Worm (Caenorhabditis elegans) whole organism, young adult: Measurements from ENCODE around the gene crb-3.

Experiments
- C06A6.2 ChIP-seq: fragments of 200-800 bp; sonication (Bioruptor generic); conservative IDR thresholded peaks from 2 replicates; pipeline ENCODE4 v1.3.6; 2022; ENCODE audit warnings: missing genetic modification characterization, missing compliant biosample characterization
- F23B12.7 ChIP-seq: sonication (generic microtip); optimal IDR thresholded peaks from 2 replicates; lab custom pipeline; 2017; ENCODE audit warnings: missing genetic modification characterization, mild to moderate bottlenecking, missing compliant biosample characterization, antibody characterized with exemption, moderate library complexity; ENCODE audit not compliant: insufficient read depth
- F52B5.7 ChIP-seq: sonication (generic microtip); optimal IDR thresholded peaks from 2 replicates; lab custom pipeline; 2016; ENCODE audit warnings: mild to moderate bottlenecking, missing genetic modification characterization, missing compliant biosample characterization
- F55B11.4 ChIP-seq: sonication (generic microtip); optimal IDR thresholded peaks from 2 replicates; lab custom pipeline; 2016; ENCODE audit warnings: missing compliant biosample characterization, missing genetic modification characterization, borderline replicate concordance; ENCODE audit not compliant: insufficient read depth
- F57C9.4 ChIP-seq: sonication (generic microtip); optimal IDR thresholded peaks from 2 replicates; lab custom pipeline; 2017; ENCODE audit warnings: mild to moderate bottlenecking, missing genetic modification characterization, missing compliant biosample characterization
- T07F8.4 ChIP-seq: sonication (generic microtip); optimal IDR thresholded peaks from 2 replicates; lab custom pipeline; 2016; ENCODE audit warnings: mild to moderate bottlenecking, missing genetic modification characterization, moderate library complexity, missing compliant biosample characterization
- T26A5.8 ChIP-seq: sonication (generic microtip); optimal IDR thresholded peaks from 2 replicates; lab custom pipeline; 2016; ENCODE audit warnings: missing genetic modification characterization, missing compliant biosample characterization
- Y53G8AR.9 ChIP-seq: fragments of 200-800 bp; sonication (Bioruptor generic); conservative IDR thresholded peaks from 2 replicates; pipeline ENCODE4 v1.3.6; 2022; ENCODE audit warnings: missing genetic modification reagents, missing genetic modification characterization, missing compliant biosample characterization
- Y67H2A.10 ChIP-seq: fragments of 200-800 bp; sonication (Bioruptor generic); conservative IDR thresholded peaks from 2 replicates; pipeline ENCODE4 v1.3.6; 2022; ENCODE audit warnings: missing genetic modification reagents, missing genetic modification characterization, missing compliant biosample characterization
- Y79H2A.3 ChIP-seq: fragments of 200-800 bp; sonication (Bioruptor generic); conservative IDR thresholded peaks from 2 replicates; pipeline ENCODE4 v1.3.6; 2022; ENCODE audit warnings: missing genetic modification reagents, missing genetic modification characterization, missing compliant biosample characterization
- ZK185.1 ChIP-seq: sonication (generic microtip); optimal IDR thresholded peaks from 2 replicates; lab custom pipeline; 2016; ENCODE audit warnings: mild to moderate bottlenecking, missing genetic modification characterization, missing compliant biosample characterization; ENCODE audit not compliant: poor library complexity, severe bottlenecking
- athp-1 ChIP-seq: sonication (generic microtip); optimal IDR thresholded peaks from 2 replicates; lab custom pipeline; 2017; ENCODE audit warnings: mild to moderate bottlenecking, missing genetic modification characterization, missing compliant biosample characterization
- attf-5 ChIP-seq: fragments of 200-800 bp; sonication (Bioruptor generic); optimal IDR thresholded peaks from 2 replicates; lab custom pipeline; 2018; ENCODE audit warnings: mild to moderate bottlenecking, missing genetic modification characterization, missing compliant biosample characterization
- ceh-27 ChIP-seq: fragments of 200-800 bp; sonication (Bioruptor generic); optimal IDR thresholded peaks from 2 replicates; lab custom pipeline; 2018; ENCODE audit warnings: mild to moderate bottlenecking, missing genetic modification characterization, moderate library complexity, missing compliant biosample characterization
- ceh-40 ChIP-seq: fragments of 200-800 bp; sonication (Bioruptor generic); IDR thresholded peaks from 2 replicates; pipeline ENCODE4 v1.3.6; 2022; ENCODE audit warnings: missing genetic modification characterization, missing compliant biosample characterization
- chd-7 ChIP-seq: sonication (generic microtip); optimal IDR thresholded peaks from 2 replicates; lab custom pipeline; 2016; ENCODE audit warnings: mild to moderate bottlenecking, missing genetic modification characterization, moderate library complexity, missing compliant biosample characterization
- die-1 ChIP-seq: sonication (generic microtip); optimal IDR thresholded peaks from 2 replicates; lab custom pipeline; 2016; ENCODE audit warnings: missing genotype, mild to moderate bottlenecking, missing genetic modification characterization, missing compliant biosample characterization
- dpff-1 ChIP-seq: sonication (generic microtip); optimal IDR thresholded peaks from 2 replicates; lab custom pipeline; 2017; ENCODE audit warnings: mild to moderate bottlenecking, missing genetic modification characterization, missing compliant biosample characterization
- egl-44 ChIP-seq: fragments of 200-800 bp; sonication (Bioruptor generic); IDR thresholded peaks from 2 replicates; pipeline ENCODE4 v1.3.6; 2022; ENCODE audit warnings: missing genetic modification reagents, missing genetic modification characterization, missing compliant biosample characterization
- egrh-3 ChIP-seq: fragments of 200-800 bp; sonication (Bioruptor generic); IDR thresholded peaks from 2 replicates; pipeline ENCODE4 v1.3.6; 2022; ENCODE audit warnings: missing genetic modification reagents, missing genetic modification characterization, missing compliant biosample characterization
- ets-4 ChIP-seq: fragments of 200-800 bp; sonication (Bioruptor generic); optimal IDR thresholded peaks from 2 replicates; lab custom pipeline; 2018; ENCODE audit warnings: mild to moderate bottlenecking, missing genetic modification characterization, missing compliant biosample characterization
- him-1 ChIP-seq: sonication (generic microtip); optimal IDR thresholded peaks from 2 replicates; lab custom pipeline; 2016; ENCODE audit warnings: missing genotype, missing genetic modification reagents, missing genetic modification characterization, missing compliant biosample characterization
- hlh-12 ChIP-seq: sonication (generic microtip); optimal IDR thresholded peaks from 2 replicates; lab custom pipeline; 2016; ENCODE audit warnings: missing genetic modification characterization, missing compliant biosample characterization
- hrde-1 ChIP-seq: sonication (generic microtip); optimal IDR thresholded peaks from 2 replicates; lab custom pipeline; 2016; ENCODE audit warnings: missing genetic modification characterization, mild to moderate bottlenecking, missing compliant biosample characterization, moderate library complexity, missing genotype, missing genetic modification reagents, borderline replicate concordance
- hsf-1 ChIP-seq: fragments of 200-800 bp; sonication (Bioruptor generic); IDR thresholded peaks from 2 replicates; pipeline ENCODE4 v1.3.6; 2022; ENCODE audit warnings: missing genetic modification reagents, missing genetic modification characterization, missing compliant biosample characterization
- lsy-27 ChIP-seq: sonication (generic microtip); optimal IDR thresholded peaks from 2 replicates; lab custom pipeline; 2017; ENCODE audit warnings: missing genetic modification characterization, mild to moderate bottlenecking, missing compliant biosample characterization, antibody characterized with exemption, missing genotype, borderline replicate concordance; ENCODE audit not compliant: insufficient read depth
- madf-10 ChIP-seq: sonication (generic microtip); optimal IDR thresholded peaks from 2 replicates; lab custom pipeline; 2016; ENCODE audit warnings: mild to moderate bottlenecking, missing genetic modification characterization, missing compliant biosample characterization
- mcd-1 ChIP-seq: fragments of 200-800 bp; sonication (Bioruptor generic); IDR thresholded peaks from 2 replicates; pipeline ENCODE4 v1.3.6; 2022; ENCODE audit warnings: missing genetic modification reagents, missing genetic modification characterization, missing compliant biosample characterization
- mxl-1 ChIP-seq: sonication (generic microtip); optimal IDR thresholded peaks from 2 replicates; lab custom pipeline; 2016; ENCODE audit warnings: missing genetic modification characterization, missing compliant biosample characterization
- nfya-1 ChIP-seq: sonication (generic microtip); optimal IDR thresholded peaks from 2 replicates; lab custom pipeline; 2017; ENCODE audit warnings: antibody characterized with exemption, missing compliant biosample characterization, missing genetic modification characterization, borderline replicate concordance; ENCODE audit not compliant: insufficient read depth
- nfyb-1 ChIP-seq: fragments of 200-800 bp; sonication (Bioruptor generic); IDR thresholded peaks from 2 replicates; pipeline ENCODE4 v1.3.6; 2022; ENCODE audit warnings: missing genetic modification reagents, missing genetic modification characterization, missing compliant biosample characterization
- nhr-179 ChIP-seq: sonication (generic microtip); optimal IDR thresholded peaks from 2 replicates; lab custom pipeline; 2016; ENCODE audit warnings: mild to moderate bottlenecking, missing genetic modification characterization, missing compliant biosample characterization
- nhr-90 ChIP-seq: sonication (generic microtip); optimal IDR thresholded peaks from 2 replicates; lab custom pipeline; 2016; ENCODE audit warnings: missing genotype, mild to moderate bottlenecking, missing genetic modification characterization, missing compliant biosample characterization
- rcor-1 ChIP-seq: fragments of 200-800 bp; sonication (Bioruptor generic); IDR thresholded peaks from 2 replicates; pipeline ENCODE4 v1.3.6; 2022; ENCODE audit warnings: missing genetic modification reagents, missing genetic modification characterization, missing compliant biosample characterization
- rec-8 ChIP-seq, 2 experiments: sonication (generic microtip); optimal IDR thresholded peaks; 2 replicates each; lab custom pipeline; 2016; ENCODE audit warnings: mild to moderate bottlenecking in 2 of 2, missing genetic modification characterization in 2 of 2, missing genetic modification reagents in 2 of 2, missing genotype in 2 of 2, missing biosample characterization in 1 of 2, missing compliant biosample characterization in 1 of 2, moderate library complexity in 1 of 2
- rpc-1 ChIP-seq, 2 experiments: fragments of 150-350 bp in 1 of 2; sonication (generic microtip) in 1 of 2; optimal IDR thresholded peaks; 2 replicates each; lab custom pipeline; 2014 to 2018; ENCODE audit warnings: missing biosample characterization in 1 of 2, missing genetic modification characterization in 1 of 2, missing genetic modification reagents in 1 of 2, missing genotype in 1 of 2
- sdz-38 ChIP-seq: sonication (generic microtip); optimal IDR thresholded peaks from 2 replicates; lab custom pipeline; 2016; ENCODE audit warnings: missing genotype, missing genetic modification characterization, missing compliant biosample characterization
- snpc-1.3 ChIP-seq: sonication (generic microtip); optimal IDR thresholded peaks from 2 replicates; lab custom pipeline; 2017; ENCODE audit warnings: missing genetic modification characterization, mild to moderate bottlenecking, missing compliant biosample characterization, antibody characterized with exemption, moderate library complexity, missing genotype, missing genetic modification reagents; ENCODE audit not compliant: insufficient read depth
- snpc-3.4 ChIP-seq: sonication (generic microtip); optimal IDR thresholded peaks from 2 replicates; lab custom pipeline; 2017; ENCODE audit warnings: missing genetic modification characterization, mild to moderate bottlenecking, missing compliant biosample characterization, antibody characterized with exemption, moderate library complexity, missing genotype, missing genetic modification reagents
- sptf-2 ChIP-seq: fragments of 200-800 bp; sonication (Bioruptor generic); optimal IDR thresholded peaks from 2 replicates; lab custom pipeline; 2018; ENCODE audit warnings: mild to moderate bottlenecking, missing genetic modification characterization, missing compliant biosample characterization
- tbp1 ChIP-seq: fragments of 200-800 bp; sonication (Bioruptor generic); optimal IDR thresholded peaks from 2 replicates; lab custom pipeline; 2018; ENCODE audit warnings: mild to moderate bottlenecking, missing genetic modification characterization, missing compliant biosample characterization
- tlf-1 ChIP-seq: fragments of 200-800 bp; sonication (Bioruptor generic); optimal IDR thresholded peaks from 2 replicates; lab custom pipeline; 2018; ENCODE audit warnings: mild to moderate bottlenecking, missing genetic modification characterization, missing compliant biosample characterization
- unc-62 ChIP-seq: fragments of 150-350 bp; optimal IDR thresholded peaks from 2 replicates; lab custom pipeline; 2014; ENCODE audit warnings: missing biosample characterization, missing genetic modification reagents, missing genetic modification characterization
- xnd-1 ChIP-seq: sonication (generic microtip); optimal IDR thresholded peaks from 2 replicates; lab custom pipeline; 2016; ENCODE audit warnings: missing genotype, missing genetic modification reagents, missing genetic modification characterization, missing compliant biosample characterization
- ztf-25 ChIP-seq: fragments of 200-800 bp; sonication (Bioruptor generic); IDR thresholded peaks from 2 replicates; pipeline ENCODE4 v1.3.6; 2022; ENCODE audit warnings: missing genetic modification reagents, missing genetic modification characterization, missing compliant biosample characterization
- ztf-26 ChIP-seq: sonication (generic microtip); optimal IDR thresholded peaks from 2 replicates; lab custom pipeline; 2017; ENCODE audit warnings: missing genetic modification characterization, missing compliant biosample characterization
- ztf-28 ChIP-seq: fragments of 200-800 bp; sonication (Bioruptor generic); IDR thresholded peaks from 2 replicates; pipeline ENCODE4 v1.3.6; 2022; ENCODE audit warnings: missing genetic modification reagents, missing genetic modification characterization, missing compliant biosample characterization

The crb-3 gene

ce11 chrX:9237708-9238107 lies 34.1 kb downstream of the crb-3 start (continued):
- TF ChIP-seq ztf-28 (no peak), hsf-1 (GFP tag; lab: Robert Waterston, UW) (peak; percentile 49; the same call in 1 of the 2 replicates), Y53G8AR.9 (no peak), ZK185.1 (tag; lab: Kevin White, UChicago) (peak; percentile 67), ztf-25 (GFP tag; lab: Robert Waterston, UW) (peak; percentile 80; the same call in 1 of the 2 replicates), lsy-27 (tag; lab: Kevin White, UChicago) (no peak), tbp1 (peak; percentile 86), xnd-1 (tag; lab: Kevin White, UChicago) (no peak), hrde-1 (peak; percentile 59), ets-4 (GFP tag; lab: Kevin White, UChicago) (no peak), T07F8.4 (tag; lab: Kevin White, UChicago) (peak; percentile 53), egrh-3 (GFP tag; lab: Robert Waterston, UW) (no peak), nhr-90 (peak; percentile 80), tlf-1 (GFP tag; lab: Kevin White, UChicago) (no peak), ceh-27 (GFP tag; lab: Kevin White, UChicago) (peak; percentile 21), die-1 (tag; lab: Kevin White, UChicago) (peak; percentile 93), madf-10 (tag; lab: Kevin White, UChicago) (peak; percentile 30), nhr-179 (tag; lab: Kevin White, UChicago) (peak; percentile 37), Y79H2A.3 (GFP tag; lab: Robert Waterston, UW) (no peak), Y67H2A.10 (GFP tag; lab: Robert Waterston, UW) (no peak), nfya-1 (tag; lab: Kevin White, UChicago) (no peak), F57C9.4 (tag; lab: Kevin White, UChicago) (no peak), unc-62 (GFP tag; lab: Kevin White, UChicago) (no peak), egl-44 (peak; percentile 70; the same call in 1 of the 2 replicates), T26A5.8 (tag; lab: Kevin White, UChicago) (no peak), dpff-1 (tag; lab: Kevin White, UChicago) (no peak), rpc-1 (optimal IDR thresholded peaks at IDR 0.05; lab: Kevin White, UChicago) (peak; percentile 90), rpc-1 (tag; optimal IDR thresholded peaks at IDR 0.05; lab: Kevin White, UChicago) (peak; percentile 97), ztf-26 (tag; lab: Kevin White, UChicago) (no peak), C06A6.2 (GFP tag; lab: Robert Waterston, UW) (no peak), sdz-38 (tag; lab: Kevin White, UChicago) (no peak), rec-8 (tag; optimal IDR thresholded peaks at IDR 0.05; lab: Kevin White, UChicago) (peak; percentile 48 to 92), nfyb-1 (GFP tag; lab: Robert Waterston, UW) (no peak), hlh-12 (tag; lab: Kevin White, UChicago) (no peak), ceh-40 (GFP tag; lab: Robert Waterston, UW) (0 out of 2 replicates have a peak, but pooled peaks have one; percentile 44), F55B11.4 (tag; lab: Kevin White, UChicago) (no peak), F52B5.7 (no peak), mxl-1 (tag; lab: Kevin White, UChicago) (peak; percentile 65), snpc-3.4 (tag; lab: Kevin White, UChicago) (peak; percentile 57), attf-5 (GFP tag; lab: Kevin White, UChicago) (peak; percentile 46), chd-7 (tag; lab: Kevin White, UChicago) (peak; percentile 39), athp-1 (peak; percentile 6), rcor-1 (peak; percentile 53), F23B12.7 (tag; lab: Kevin White, UChicago) (no peak), sptf-2 (GFP tag; lab: Kevin White, UChicago) (no peak), him-1 (tag; lab: Kevin White, UChicago) (peak; percentile 80), mcd-1 (GFP tag; lab: Robert Waterston, UW) (peak; percentile 50; the same call in 1 of the 2 replicates), snpc-1.3 (tag; lab: Kevin White, UChicago) (peak; percentile 35)
